Worm (Caenorhabditis elegans): ENCODE data around the gene C25F9.10.

Gene C25F9.10

ce11 chrV:19445442-19445841, 39.9 kb downstream of the C25F9.10 start, which contains the start of gene M04C3.1:
Gene M04C3.1 (minus strand): TSS chrV:19445605.
- no peak for TF ChIP-seq unc-62 (GFP tag; optimal IDR thresholded peaks at IDR 0.05)

DNA sequence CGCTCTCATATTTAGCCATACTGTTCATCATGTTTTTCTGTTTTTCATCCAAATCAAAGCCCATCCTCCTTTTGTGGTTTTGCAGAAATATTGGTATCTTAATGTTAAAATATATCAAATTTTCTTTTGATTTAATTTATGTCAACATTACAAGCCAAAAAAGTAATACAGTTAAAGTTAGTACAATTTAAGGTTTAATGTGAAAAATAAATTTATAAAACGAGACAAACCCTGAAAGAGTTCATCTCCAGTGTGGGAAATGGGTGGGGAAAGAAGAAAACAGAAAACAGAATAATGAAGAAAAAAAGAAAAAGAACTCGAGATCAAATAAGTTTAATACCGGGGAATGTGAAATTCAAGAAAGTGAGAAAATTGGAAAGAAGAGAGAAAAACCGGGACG, 43.3 kb downstream of the C25F9.10 start, which contains the start of gene M04C3.2:
M04C3.2 (minus strand) TSS at position 101 of the 400 bp plus-strand sequence.
- no peak for TF ChIP-seq unc-62 (GFP tag; optimal IDR thresholded peaks at IDR 0.05)

DNA sequence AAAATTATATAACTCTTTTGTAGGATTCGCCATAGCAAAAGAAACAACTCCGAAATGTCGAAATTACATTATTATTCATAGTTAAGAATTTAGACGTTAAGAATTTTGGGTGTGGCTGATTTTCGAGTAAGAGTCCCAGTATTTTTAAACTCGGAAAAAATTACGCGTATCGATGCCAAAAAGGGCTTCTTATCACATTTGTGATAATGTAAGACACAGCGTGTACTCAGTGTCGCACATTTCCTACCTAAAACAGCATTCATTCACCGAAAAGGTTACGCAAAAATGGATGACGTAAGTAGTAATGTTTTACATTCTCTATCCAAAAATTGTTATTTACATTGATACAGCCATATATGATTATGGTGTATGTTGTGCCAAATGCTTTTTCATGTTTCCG, 44.0 kb downstream of the C25F9.10 start, which contains the start of gene M04C3.5:
M04C3.5 (plus strand) TSS at position 190 of the 400 bp plus-strand sequence.
- TF ChIP-seq unc-62 (GFP tag; optimal IDR thresholded peaks at IDR 0.05) = no peak

- TF ChIP-seq unc-62 (GFP tag; optimal IDR thresholded peaks at IDR 0.05) = no peak
Measured at ce11 chrV:19455650-19456049, 50.1 kb downstream of the C25F9.10 start, which contains the start of the genes Y43F8B.13 and Y43F8B.14. Gene Y43F8B.13 (plus strand): TSS chrV:19455950. Gene Y43F8B.14 (minus strand): TSS chrV:19455971.

Measured in whole organism, dauer.